In genomic region chrIV:10295084-10295483, ce11 we compare ENCODE assay signal across 4 worm cellular contexts.
TF ChIP-seq lines count a peak whose summit lies in the region.

TSS of gene R09E10.13 (minus strand) at chrIV:10295144.

TF ChIP-seq in whole organism, L1 larva, 84 proteins besides CTCF, POLR2A, EP300 and RAD21 (continues in another document):
- TF ChIP-seq aly-2 (tag; optimal IDR thresholded peaks at IDR 0.05; lab: Kevin White, UChicago), result no peak
- TF ChIP-seq nhr-237 (tag; optimal IDR thresholded peaks at IDR 0.05; lab: Kevin White, UChicago), result no peak
- TF ChIP-seq nhr-76 (tag; optimal IDR thresholded peaks at IDR 0.05; lab: Kevin White, UChicago), result no peak
- TF ChIP-seq ama-1 (optimal IDR thresholded peaks at IDR 0.05; lab: Kevin White, UChicago), result no peak
- no peak for TF ChIP-seq lin-14 (GFP tag; optimal IDR thresholded peaks at IDR 0.05; lab: Kevin White, UChicago)
- no peak for TF ChIP-seq elt-3 (tag; optimal IDR thresholded peaks at IDR 0.05; lab: Kevin White, UChicago)
- TF ChIP-seq rnt-1 (tag; optimal IDR thresholded peaks at IDR 0.05; lab: Kevin White, UChicago), result no peak
- TF ChIP-seq fkh-4 (tag; optimal IDR thresholded peaks at IDR 0.05; lab: Kevin White, UChicago; ENCODE audit: borderline replicate concordance), result no peak
- no peak for TF ChIP-seq lir-3 (tag; optimal IDR thresholded peaks at IDR 0.05; lab: Kevin White, UChicago; ENCODE audit: poor library complexity)
- no peak for TF ChIP-seq ces-1 (GFP tag; optimal IDR thresholded peaks at IDR 0.05; lab: Kevin White, UChicago)
- TF ChIP-seq C16A3.4 (tag; optimal IDR thresholded peaks at IDR 0.05; lab: Kevin White, UChicago), result no peak
- TF ChIP-seq zip-4 (GFP tag; optimal IDR thresholded peaks at IDR 0.05; lab: Kevin White, UChicago), result no peak
- TF ChIP-seq lin-39 (tag; optimal IDR thresholded peaks at IDR 0.05; lab: Kevin White, UChicago), result no peak
- TF ChIP-seq vab-15 (tag; optimal IDR thresholded peaks at IDR 0.05; lab: Kevin White, UChicago), result no peak
- no peak for TF ChIP-seq unc-98 (GFP tag; IDR thresholded peaks at IDR 0.05; lab: Robert Waterston, UW)
- TF ChIP-seq elt-2 (tag; optimal IDR thresholded peaks at IDR 0.05; lab: Kevin White, UChicago), result no peak
- no peak for TF ChIP-seq pax-3 (tag; optimal IDR thresholded peaks at IDR 0.05; lab: Kevin White, UChicago)
- TF ChIP-seq lsy-2 (tag; optimal IDR thresholded peaks at IDR 0.05; lab: Kevin White, UChicago), result no peak
- TF ChIP-seq ets-5 (GFP tag; IDR thresholded peaks at IDR 0.05; lab: Robert Waterston, UW), result no peak
- no peak for TF ChIP-seq mdl-1 (tag; optimal IDR thresholded peaks at IDR 0.05; lab: Kevin White, UChicago)
- no peak for TF ChIP-seq ztf-4 (tag; optimal IDR thresholded peaks at IDR 0.05; lab: Kevin White, UChicago)
- peak; percentile 27; the same call in 1 of the 2 replicates for TF ChIP-seq nhr-19 (GFP tag; conservative IDR thresholded peaks at IDR 0.05; lab: Robert Waterston, UW)
- no peak for TF ChIP-seq swsn-7 (tag; optimal IDR thresholded peaks at IDR 0.05; lab: Kevin White, UChicago)
- TF ChIP-seq lin-35 (GFP tag; optimal IDR thresholded peaks at IDR 0.05; lab: Kevin White, UChicago), result peak in 1 of 2 experiments; percentile 43

TF ChIP-seq in whole organism, L2 larva, 48 proteins besides CTCF, POLR2A, EP300 and RAD21:
- TF ChIP-seq ama-1 (optimal IDR thresholded peaks at IDR 0.05; lab: Kevin White, UChicago) (no peak), ztf-4 (tag; optimal IDR thresholded peaks at IDR 0.05; lab: Kevin White, UChicago) (peak; percentile 47)

TF ChIP-seq in whole organism, L3 larva, 47 proteins besides CTCF, POLR2A, EP300 and RAD21:
- TF ChIP-seq ceh-9 (tag; optimal IDR thresholded peaks at IDR 0.05; lab: Kevin White, UChicago) (no peak), elt-2 (tag; optimal IDR thresholded peaks at IDR 0.05; lab: Kevin White, UChicago) (no peak), nhr-25 (tag; optimal IDR thresholded peaks at IDR 0.05; lab: Kevin White, UChicago) (peak; percentile 79), nhr-23 (tag; optimal IDR thresholded peaks at IDR 0.05; lab: Kevin White, UChicago) (peak; percentile 2), nhr-43 (tag; optimal IDR thresholded peaks at IDR 0.05; lab: Kevin White, UChicago; ENCODE audit: poor library complexity, severe bottlenecking) (peak; percentile 71)
TF ChIP-seq in whole organism, L3 larva: peak in this region for 3.

TF ChIP-seq in whole organism, L4 larva, 104 proteins besides CTCF, POLR2A, EP300 and RAD21:
- TF ChIP-seq nhr-111 (GFP tag; optimal IDR thresholded peaks at IDR 0.05; lab: Kevin White, UChicago) (no peak), hlh-30 (tag; optimal IDR thresholded peaks at IDR 0.05; lab: Kevin White, UChicago; ENCODE audit: insufficient read depth) (peak; percentile 68), hlh-11 (tag; optimal IDR thresholded peaks at IDR 0.05; lab: Kevin White, UChicago) (peak; percentile 42), unc-62 (GFP tag; optimal IDR thresholded peaks at IDR 0.05 in 1 of 2; lab: Kevin White, UChicago) (peak in 1 of 2 experiments; percentile 84), unc-62 (tag; optimal IDR thresholded peaks at IDR 0.05; lab: Kevin White, UChicago) (no peak)
